Worm (Caenorhabditis elegans): ENCODE results near the gene amdh-1.

DNA sequence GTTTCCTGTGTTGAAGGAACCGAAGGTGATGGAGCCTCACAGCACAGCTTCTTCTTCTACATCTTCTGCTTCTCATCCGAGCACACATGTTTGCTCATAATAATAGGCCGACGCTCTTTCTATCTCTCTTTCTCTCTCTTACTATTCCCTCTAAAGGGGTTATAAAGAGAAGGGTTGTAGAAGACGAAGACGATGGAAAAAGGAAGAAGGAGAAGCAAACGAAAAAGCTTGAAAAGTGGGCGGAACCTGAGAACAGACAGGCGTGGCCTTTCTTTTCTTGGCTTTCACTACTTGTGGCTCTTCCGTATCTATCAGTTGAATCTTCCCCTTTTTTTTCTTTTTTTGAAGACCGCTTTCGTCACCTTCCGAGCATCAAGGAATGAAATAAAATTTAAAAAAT lies 56.2 kb downstream of the amdh-1 start:
- no peak for TF ChIP-seq T07F8.4 (tag; optimal IDR thresholded peaks at IDR 0.05)
- no peak for TF ChIP-seq ztf-18 (tag; optimal IDR thresholded peaks at IDR 0.05)
- TF ChIP-seq ets-4 (GFP tag; optimal IDR thresholded peaks at IDR 0.05), result no peak
